Worm (Caenorhabditis elegans): ENCODE results near the gene lgx-1.
A peak's percentile ranks its signal among the peaks of the same experiment; 100 is the strongest.

lgx-1 gene

DNA sequence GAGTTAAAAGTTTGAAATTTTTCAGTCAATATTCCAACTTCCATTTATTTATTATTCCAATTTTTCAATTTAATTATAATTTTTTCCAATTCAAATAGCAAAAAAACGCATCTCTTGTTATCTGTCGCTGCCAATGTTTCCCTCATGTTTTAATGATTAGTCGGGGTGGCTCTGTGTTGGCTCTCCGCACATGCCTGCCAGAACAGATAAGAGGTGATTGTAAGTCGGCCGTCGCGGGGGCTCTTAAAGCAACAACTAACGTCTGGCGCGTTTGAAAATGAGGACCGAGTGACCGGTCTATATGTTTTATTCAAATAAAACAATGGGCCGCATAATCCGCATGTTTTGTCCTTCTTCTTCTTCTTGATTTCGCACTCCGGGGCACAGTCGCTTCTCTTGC, 62.0 kb downstream of the lgx-1 start:
- TF ChIP-seq xnd-1 (tag; optimal IDR thresholded peaks at IDR 0.05) (no peak), lin-35 (GFP tag; optimal IDR thresholded peaks at IDR 0.05) (no peak), nhr-80 (tag; optimal IDR thresholded peaks at IDR 0.05) (peak; percentile 64), dox-1 (GFP tag; IDR thresholded peaks at IDR 0.05) (0 out of 2 replicates have a peak, but pooled peaks have one; percentile 18), Y67H2A.10 (GFP tag; conservative IDR thresholded peaks at IDR 0.05) (no peak), lin-26 (GFP tag; IDR thresholded peaks at IDR 0.05) (no peak), let-526 (GFP tag; IDR thresholded peaks at IDR 0.05) (0 out of 2 replicates have a peak, but pooled peaks have one; percentile 11)

DNA sequence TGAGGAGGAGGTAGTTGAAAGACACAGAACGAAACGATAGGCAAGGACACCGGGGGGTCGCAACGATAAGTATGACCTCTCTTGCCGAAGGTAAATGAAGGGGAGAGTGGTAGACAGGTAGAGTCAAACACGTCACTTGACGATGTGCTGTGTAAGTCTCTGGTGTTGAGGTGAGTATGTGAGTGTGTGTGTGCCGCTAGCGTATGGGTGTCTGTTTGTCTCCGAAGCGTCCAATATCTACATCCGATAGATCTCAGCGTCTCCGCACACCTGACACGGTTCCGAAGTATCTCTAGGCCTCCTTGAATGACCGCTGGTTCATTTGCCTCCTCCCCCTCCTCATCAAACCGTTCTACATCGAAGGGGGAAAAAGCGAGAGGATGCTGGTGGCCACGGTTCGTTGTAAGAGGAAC, 63.1 kb downstream of the lgx-1 start:
- TF ChIP-seq K12H6.12 (tag; optimal IDR thresholded peaks at IDR 0.05) (peak; percentile 21), nfyb-1 (GFP tag; IDR thresholded peaks at IDR 0.05) (0 out of 2 replicates have a peak, but pooled peaks have one; percentile 48), madf-8 (GFP tag; conservative IDR thresholded peaks at IDR 0.05) (no peak), ztf-26 (tag; optimal IDR thresholded peaks at IDR 0.05) (no peak), ekl-4 (GFP tag; IDR thresholded peaks at IDR 0.05) (peak; percentile 61; the same call in 1 of the 2 replicates), B0336.3 (GFP tag; IDR thresholded peaks at IDR 0.05) (peak; percentile 41; the same call in 1 of the 2 replicates), rpc-1 (optimal IDR thresholded peaks at IDR 0.05) (no peak), rpc-1 (tag; optimal IDR thresholded peaks at IDR 0.05) (no peak), die-1 (tag; optimal IDR thresholded peaks at IDR 0.05) (peak; percentile 4), nfya-1 (tag; optimal IDR thresholded peaks at IDR 0.05; ENCODE audit: borderline replicate concordance, insufficient read depth) (no peak), unc-62 (GFP tag; optimal IDR thresholded peaks at IDR 0.05) (peak; percentile 17), dox-1 (GFP tag; IDR thresholded peaks at IDR 0.05) (peak; percentile 72; the same call in 1 of the 2 replicates), akir-1 (GFP tag; optimal IDR thresholded peaks at IDR 0.05) (peak; percentile 50), mcd-1 (GFP tag; IDR thresholded peaks at IDR 0.05) (peak; percentile 34; the same call in 1 of the 2 replicates), efl-1 (GFP tag; optimal IDR thresholded peaks at IDR 0.05) (no peak), Y53F4B.3 (GFP tag; IDR thresholded peaks at IDR 0.05) (no peak), ceh-27 (GFP tag; optimal IDR thresholded peaks at IDR 0.05) (peak; percentile 75), atf-7 (tag; optimal IDR thresholded peaks at IDR 0.05) (peak; percentile 34), snpc-4 (GFP tag; optimal IDR thresholded peaks at IDR 0.05) (no peak), snpc-4 (tag; optimal IDR thresholded peaks at IDR 0.05) (peak in 2 of 4 experiments; percentile 24), repo-1 (tag; optimal IDR thresholded peaks at IDR 0.05) (peak; percentile 18), tbp1 (GFP tag; optimal IDR thresholded peaks at IDR 0.05) (peak; percentile 14), sdz-38 (tag; optimal IDR thresholded peaks at IDR 0.05) (no peak), madf-10 (tag; optimal IDR thresholded peaks at IDR 0.05) (peak; percentile 11), lin-40 (tag; optimal IDR thresholded peaks at IDR 0.05) (peak; percentile 29), nhr-80 (tag; optimal IDR thresholded peaks at IDR 0.05) (peak; percentile 92), hsf-1 (GFP tag; IDR thresholded peaks at IDR 0.05) (no peak), mxl-1 (tag; optimal IDR thresholded peaks at IDR 0.05) (no peak), snpc-1.3 (tag; optimal IDR thresholded peaks at IDR 0.05; ENCODE audit: insufficient read depth) (no peak), Y56A3A.18 (GFP tag; IDR thresholded peaks at IDR 0.05) (no peak), rcor-1 (GFP tag; IDR thresholded peaks at IDR 0.05) (peak; percentile 41; the same call in 1 of the 2 replicates), ZK185.1 (tag; optimal IDR thresholded peaks at IDR 0.05; ENCODE audit: poor library complexity, severe bottlenecking) (peak; percentile 9), chd-7 (tag; optimal IDR thresholded peaks at IDR 0.05) (no peak), zfh-2 (GFP tag; conservative IDR thresholded peaks at IDR 0.05) (peak; percentile 88), hmg-20 (GFP tag; IDR thresholded peaks at IDR 0.05) (0 out of 2 replicates have a peak, but pooled peaks have one; percentile 26), bed-1 (GFP tag; IDR thresholded peaks at IDR 0.05) (no peak), cebp-1 (GFP tag; IDR thresholded peaks at IDR 0.05) (no peak), cebp-1 (tag; optimal IDR thresholded peaks at IDR 0.05) (peak; percentile 56), gei-17 (GFP tag; optimal IDR thresholded peaks at IDR 0.05) (peak; percentile 30), let-607 (tag; optimal IDR thresholded peaks at IDR 0.05) (peak in 1 of 2 experiments; percentile 18), hmg-1.2 (GFP tag; IDR thresholded peaks at IDR 0.05) (peak; percentile 38; the same call in 1 of the 2 replicates), attf-6 (GFP tag; IDR thresholded peaks at IDR 0.05) (no peak)
